Fruit fly (Drosophila melanogaster): Measurements from ENCODE around the gene CG10184.

CG10184 gene

dm6 chr3R:23646183-23646582, 40.9 kb upstream of the CG10184 start (continued):
- TF ChIP-seq CG12659 (GFP tag; optimal IDR thresholded peaks at IDR 0.05) (peak; percentile 54), Dp (GFP tag; optimal IDR thresholded peaks at IDR 0.05) (no peak), CG7372 (GFP tag; IDR thresholded peaks at IDR 0.05) (peak; percentile 50; the same call in 1 of the 2 replicates), sqz (GFP tag; optimal IDR thresholded peaks at IDR 0.05) (no peak), NFAT (GFP tag; IDR thresholded peaks at IDR 0.05) (peak; percentile 65), zf30C (GFP tag; optimal IDR thresholded peaks at IDR 0.05) (no peak), CG11695 (GFP tag; IDR thresholded peaks at IDR 0.05) (peak; percentile 81; the same call in 2 of the 3 replicates), ash1 (GFP tag; optimal IDR thresholded peaks at IDR 0.05) (no peak), GATAe (GFP tag; conservative IDR thresholded peaks at IDR 0.05) (no peak), gce (GFP tag; IDR thresholded peaks at IDR 0.05) (peak; percentile 83), CG11456 (GFP tag; IDR thresholded peaks at IDR 0.05) (peak; percentile 75), CG32767 (GFP tag; IDR thresholded peaks at IDR 0.05) (0 out of 2 replicates have a peak, but pooled peaks have one; percentile 28), CG8388 (GFP tag; optimal IDR thresholded peaks at IDR 0.05) (peak; percentile 56), Ravus (GFP tag; IDR thresholded peaks at IDR 0.05) (peak; percentile 32), odd (GFP tag; optimal IDR thresholded peaks at IDR 0.05) (peak; percentile 69), CG7556 (GFP tag; optimal IDR thresholded peaks at IDR 0.05) (peak; percentile 57), Drgx (GFP tag; IDR thresholded peaks at IDR 0.05) (peak; percentile 94), Xbp1 (GFP tag; optimal IDR thresholded peaks at IDR 0.05) (peak; percentile 79), CG2202 (tag; optimal IDR thresholded peaks at IDR 0.05) (peak; percentile 8), CG9727 (GFP tag; optimal IDR thresholded peaks at IDR 0.05) (peak; percentile 49), bab2 (GFP tag; optimal IDR thresholded peaks at IDR 0.05) (peak; percentile 61), Trl (optimal IDR thresholded peaks at IDR 0.05) (no peak), Trl (GFP tag; optimal IDR thresholded peaks at IDR 0.05) (peak; percentile 59), sd (tag; optimal IDR thresholded peaks at IDR 0.05) (no peak), CG1602 (GFP tag; optimal IDR thresholded peaks at IDR 0.05) (peak; percentile 64), dati (GFP tag; IDR thresholded peaks at IDR 0.05) (peak; percentile 73), Med (GFP tag) (peak; percentile 96), CG12769 (tag; optimal IDR thresholded peaks at IDR 0.05) (peak; percentile 56), nerfin-2 (GFP tag; IDR thresholded peaks at IDR 0.05; ENCODE audit: partially characterized antibody) (0 out of 2 replicates have a peak, but pooled peaks have one; percentile 28), Mad (GFP tag; optimal IDR thresholded peaks at IDR 0.05) (peak; percentile 51), her (GFP tag; optimal IDR thresholded peaks at IDR 0.05) (peak; percentile 42), CG10366 (GFP tag; IDR thresholded peaks at IDR 0.05) (peak; percentile 86), HLH3B (GFP tag; IDR thresholded peaks at IDR 0.05) (peak; percentile 79), Adf1 (GFP tag; IDR thresholded peaks at IDR 0.05) (no peak), CG8290 (GFP tag; optimal IDR thresholded peaks at IDR 0.05) (no peak), CG8290 (tag; optimal IDR thresholded peaks at IDR 0.05) (peak in 1 of 2 experiments; percentile 17), onecut (GFP tag; IDR thresholded peaks at IDR 0.05) (peak; percentile 59), CG11696 (GFP tag; IDR thresholded peaks at IDR 0.05) (no peak), dimm (GFP tag; IDR thresholded peaks at IDR 0.05) (peak; percentile 65), CG4424 (GFP tag; optimal IDR thresholded peaks at IDR 0.05) (peak; percentile 80), CG15011 (GFP tag; optimal IDR thresholded peaks at IDR 0.05) (peak; percentile 40), Rx (GFP tag; IDR thresholded peaks at IDR 0.05) (peak; percentile 88), zfh2 (GFP tag; optimal IDR thresholded peaks at IDR 0.05) (peak; percentile 39), Abd-B (GFP tag; optimal IDR thresholded peaks at IDR 0.05) (peak; percentile 56), D19A (tag; optimal IDR thresholded peaks at IDR 0.05) (peak; percentile 59), slbo (GFP tag; IDR thresholded peaks at IDR 0.05) (peak; percentile 80), insv (GFP tag; optimal IDR thresholded peaks at IDR 0.05) (no peak), tup (GFP tag; optimal IDR thresholded peaks at IDR 0.05) (peak; percentile 60), CG8089 (GFP tag; optimal IDR thresholded peaks at IDR 0.05) (peak; percentile 61), amos (GFP tag; IDR thresholded peaks at IDR 0.05; ENCODE audit: partially characterized antibody) (no peak), lab (GFP tag; optimal IDR thresholded peaks at IDR 0.05) (peak; percentile 85), lov (optimal IDR thresholded peaks at IDR 0.05) (no peak), lov (GFP tag; IDR thresholded peaks at IDR 0.05) (peak; percentile 86)
